Worm (Caenorhabditis elegans): Measurements from ENCODE around the gene R11G10.3.

The R11G10.3 gene

DNA sequence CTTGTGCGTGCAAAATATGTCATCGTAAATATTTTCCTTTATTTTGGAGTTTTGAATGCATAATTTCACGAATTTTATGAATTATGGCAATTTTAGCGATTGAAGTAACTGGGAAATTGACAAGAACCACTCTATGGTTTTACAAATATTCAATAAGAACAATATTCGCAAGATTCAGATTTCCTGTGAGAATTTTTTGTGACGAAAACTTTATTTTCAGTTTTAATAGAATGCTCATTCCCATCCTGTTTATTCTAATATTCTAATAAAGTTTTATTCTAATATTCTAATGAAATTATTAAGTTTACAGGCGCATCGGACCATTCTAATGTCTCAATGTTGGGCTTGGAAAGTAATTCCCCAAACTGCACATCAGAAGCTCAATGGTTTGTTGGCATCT, at the start of gene R11G10.3:
Gene R11G10.3 (plus strand): TSS at position 301 of the 400 bp plus-strand sequence.
- TF ChIP-seq F23B12.7 (tag; optimal IDR thresholded peaks at IDR 0.05; ENCODE audit: insufficient read depth) (no peak), egl-44 (GFP tag; IDR thresholded peaks at IDR 0.05) (no peak), ceh-27 (GFP tag; optimal IDR thresholded peaks at IDR 0.05) (no peak), Y67H2A.10 (GFP tag; conservative IDR thresholded peaks at IDR 0.05) (no peak), attf-5 (GFP tag; optimal IDR thresholded peaks at IDR 0.05) (no peak), ztf-25 (GFP tag; IDR thresholded peaks at IDR 0.05) (no peak), ceh-91 (GFP tag; IDR thresholded peaks at IDR 0.05) (no peak), xnd-1 (tag; optimal IDR thresholded peaks at IDR 0.05) (no peak), ceh-40 (GFP tag; IDR thresholded peaks at IDR 0.05) (no peak), snpc-4 (GFP tag; optimal IDR thresholded peaks at IDR 0.05) (no peak), snpc-4 (tag; optimal IDR thresholded peaks at IDR 0.05) (no peak), ztf-28 (GFP tag; IDR thresholded peaks at IDR 0.05) (no peak), F52B5.7 (tag; optimal IDR thresholded peaks at IDR 0.05) (no peak), snpc-1.1 (tag; optimal IDR thresholded peaks at IDR 0.05; ENCODE audit: insufficient read depth) (no peak), Y79H2A.3 (GFP tag; conservative IDR thresholded peaks at IDR 0.05) (no peak), snpc-3.4 (tag; optimal IDR thresholded peaks at IDR 0.05) (no peak), lir-1 (GFP tag; conservative IDR thresholded peaks at IDR 0.05) (no peak), nfya-2 (GFP tag; IDR thresholded peaks at IDR 0.05) (no peak), ztf-22 (GFP tag; optimal IDR thresholded peaks at IDR 0.05) (no peak), zim-3 (tag; optimal IDR thresholded peaks at IDR 0.05) (no peak), dpl-1 (GFP tag; optimal IDR thresholded peaks at IDR 0.05) (no peak)

ce11 chrV:13476350-13476749, 46.9 kb upstream of the R11G10.3 start, which contains the start of gene T10G3.8:
TSS of gene T10G3.8 (minus strand) at chrV:13476450.
- TF ChIP-seq tbp1 (GFP tag; optimal IDR thresholded peaks at IDR 0.05) (no peak), lin-54 (GFP tag; optimal IDR thresholded peaks at IDR 0.05) (no peak), ZK185.1 (tag; optimal IDR thresholded peaks at IDR 0.05; ENCODE audit: poor library complexity, severe bottlenecking) (no peak), dpl-1 (GFP tag; optimal IDR thresholded peaks at IDR 0.05) (no peak), attf-5 (GFP tag; optimal IDR thresholded peaks at IDR 0.05) (no peak), somi-1 (GFP tag; optimal IDR thresholded peaks at IDR 0.05) (no peak), him-1 (tag; optimal IDR thresholded peaks at IDR 0.05) (no peak), snpc-4 (GFP tag; optimal IDR thresholded peaks at IDR 0.05) (no peak), snpc-4 (tag; optimal IDR thresholded peaks at IDR 0.05) (no peak), F39B2.1 (GFP tag; IDR thresholded peaks at IDR 0.05) (no peak), Y53G8AR.9 (GFP tag; conservative IDR thresholded peaks at IDR 0.05) (no peak), aptf-2 (GFP tag; conservative IDR thresholded peaks at IDR 0.05) (no peak), tbx-9 (tag; optimal IDR thresholded peaks at IDR 0.05; ENCODE audit: borderline replicate concordance) (no peak), F57A8.1 (GFP tag; optimal IDR thresholded peaks at IDR 0.05) (no peak), ztf-28 (GFP tag; IDR thresholded peaks at IDR 0.05) (no peak), ceh-58 (GFP tag; IDR thresholded peaks at IDR 0.05) (no peak), nfya-1 (tag; optimal IDR thresholded peaks at IDR 0.05; ENCODE audit: borderline replicate concordance, insufficient read depth) (no peak), tlf-1 (GFP tag; optimal IDR thresholded peaks at IDR 0.05) (no peak), lin-26 (GFP tag; IDR thresholded peaks at IDR 0.05) (no peak)

ce11 chrV:13479766-13480165, 43.5 kb upstream of the R11G10.3 start, which contains the start of gene T10G3.2:
TSS of gene T10G3.2 (minus strand) at chrV:13479866.
- TF ChIP-seq T26A5.8 (tag; optimal IDR thresholded peaks at IDR 0.05) (no peak), F57A8.1 (GFP tag; optimal IDR thresholded peaks at IDR 0.05) (no peak), egrh-3 (GFP tag; IDR thresholded peaks at IDR 0.05) (no peak), hlh-12 (tag; optimal IDR thresholded peaks at IDR 0.05) (no peak), C17E4.6 (GFP tag; IDR thresholded peaks at IDR 0.05) (no peak), ztf-22 (GFP tag; optimal IDR thresholded peaks at IDR 0.05) (no peak), B0261.1 (tag; optimal IDR thresholded peaks at IDR 0.05) (no peak), nhr-27 (tag; optimal IDR thresholded peaks at IDR 0.05) (no peak)
